Fruit fly (Drosophila melanogaster) whole organism, prepupa: ENCODE data around the gene CG14196.

Experiments used
- CG10631 ChIP-seq: fragments of 200-800 bp; sonication (Bioruptor generic); optimal IDR thresholded peaks from 2 replicates; lab custom pipeline; 2016; ENCODE audit warnings: missing biosample characterization, missing genetic modification characterization
- CG10669 ChIP-seq: fragments of 200-800 bp; sonication (Bioruptor generic); optimal IDR thresholded peaks from 3 replicates; lab custom pipeline; 2018; ENCODE audit warnings: missing biosample characterization, mild to moderate bottlenecking, missing genetic modification characterization, moderate library complexity
- CG11294 ChIP-seq: fragments of 200-800 bp; sonication (Bioruptor generic); IDR thresholded peaks from 2 replicates; pipeline ENCODE4 v1.3.6; 2022; ENCODE audit warnings: missing biosample characterization, missing genetic modification characterization
- CG11762 ChIP-seq: fragments of 200-800 bp; sonication (Bioruptor generic); optimal IDR thresholded peaks from 3 replicates; lab custom pipeline; 2016; ENCODE audit warnings: missing biosample characterization, missing genetic modification characterization; ENCODE audit not compliant: insufficient read depth
- CG15336 ChIP-seq: fragments of 200-800 bp; sonication (Bioruptor generic); IDR thresholded peaks from 2 replicates; pipeline ENCODE4 v1.3.6; 2022; ENCODE audit warnings: missing biosample characterization, missing genetic modification characterization
- CG1621 ChIP-seq: fragments of 200-800 bp; sonication (Bioruptor generic); optimal IDR thresholded peaks from 3 replicates; lab custom pipeline; 2018; ENCODE audit warnings: missing biosample characterization, mild to moderate bottlenecking, missing genetic modification characterization
- CG16779 ChIP-seq: fragments of 200-800 bp; sonication (Bioruptor generic); optimal IDR thresholded peaks from 3 replicates; lab custom pipeline; 2017; ENCODE audit warnings: missing biosample characterization, mild to moderate bottlenecking, missing genetic modification characterization
- CG3032 ChIP-seq: fragments of 200-800 bp; optimal IDR thresholded peaks from 2 replicates; lab custom pipeline; 2019; ENCODE audit warnings: missing biosample characterization, mild to moderate bottlenecking, missing genetic modification characterization, moderate library complexity
- CG31627 ChIP-seq: fragments of 200-800 bp; sonication (Bioruptor generic); optimal IDR thresholded peaks from 3 replicates; lab custom pipeline; 2016; ENCODE audit warnings: missing biosample characterization, missing genetic modification characterization
- CG3919 ChIP-seq: fragments of 200-800 bp; sonication (Bioruptor generic); optimal IDR thresholded peaks from 3 replicates; lab custom pipeline; 2016; ENCODE audit warnings: missing biosample characterization, missing genetic modification characterization
- CG6163 ChIP-seq: fragments of 200-800 bp; sonication (Bioruptor generic); IDR thresholded peaks from 3 replicates; pipeline ENCODE4 v1.3.6; 2022; ENCODE audit warnings: missing biosample characterization, missing genetic modification characterization
- CG6792 ChIP-seq: fragments of 200-800 bp; sonication (Bioruptor generic); optimal IDR thresholded peaks from 3 replicates; lab custom pipeline; 2016; ENCODE audit warnings: missing biosample characterization, missing genetic modification characterization
- CG6808 ChIP-seq: fragments of 200-800 bp; sonication (Bioruptor generic); optimal IDR thresholded peaks from 3 replicates; lab custom pipeline; 2017; ENCODE audit warnings: missing biosample characterization, missing genetic modification characterization, mild to moderate bottlenecking, moderate library complexity, missing genetic modification reagents
- CG6854 ChIP-seq: fragments of 200-800 bp; sonication (Bioruptor generic); optimal IDR thresholded peaks from 2 replicates; lab custom pipeline; 2017; ENCODE audit warnings: missing biosample characterization, mild to moderate bottlenecking, missing genetic modification characterization
- CG7368 ChIP-seq: fragments of 200-800 bp; sonication (Bioruptor generic); optimal IDR thresholded peaks from 3 replicates; lab custom pipeline; 2016; ENCODE audit warnings: missing biosample characterization, missing genetic modification characterization
- CG8119 ChIP-seq: fragments of 200-800 bp; sonication (Bioruptor generic); IDR thresholded peaks from 3 replicates; pipeline ENCODE4 v1.3.6; 2022; ENCODE audit warnings: missing biosample characterization, missing genetic modification characterization
- CG8319 ChIP-seq: fragments of 200-800 bp; sonication (Bioruptor generic); optimal IDR thresholded peaks from 3 replicates; lab custom pipeline; 2016; ENCODE audit warnings: missing biosample characterization, missing genetic modification characterization
- CG9139 ChIP-seq: fragments of 200-800 bp; sonication (Bioruptor generic); optimal IDR thresholded peaks from 3 replicates; lab custom pipeline; 2017; ENCODE audit warnings: missing biosample characterization, mild to moderate bottlenecking, missing genetic modification characterization
- Eip78C ChIP-seq: fragments of 200-800 bp; sonication (Bioruptor generic); peaks from one replicate; lab custom pipeline; 2016; ENCODE audit warnings: missing biosample characterization, missing genetic modification characterization
- Eip93F ChIP-seq: fragments of 200-800 bp; sonication (Bioruptor generic); optimal IDR thresholded peaks from 2 replicates; lab custom pipeline; 2016; ENCODE audit warnings: missing biosample characterization, mild to moderate bottlenecking, missing genetic modification characterization
- Ets96B ChIP-seq: fragments of 200-800 bp; optimal IDR thresholded peaks from 2 replicates; lab custom pipeline; 2019; ENCODE audit warnings: missing biosample characterization, mild to moderate bottlenecking, missing genetic modification characterization, moderate library complexity
- Hr38 ChIP-seq: sonication (Bioruptor generic); optimal IDR thresholded peaks from 2 replicates; lab custom pipeline; 2016; ENCODE audit warnings: missing biosample characterization, missing genetic modification characterization
- Hr39 ChIP-seq: fragments of 200-800 bp; sonication (Bioruptor generic); optimal IDR thresholded peaks from 2 replicates; lab custom pipeline; 2016; ENCODE audit warnings: missing biosample characterization, missing genetic modification characterization
- Hr4 ChIP-seq: fragments of 200-800 bp; sonication (Bioruptor generic); optimal IDR thresholded peaks from 3 replicates; lab custom pipeline; 2016; ENCODE audit warnings: missing biosample characterization, missing genetic modification characterization
- Sox15 ChIP-seq: fragments of 200-800 bp; sonication (Bioruptor generic); optimal IDR thresholded peaks from 3 replicates; lab custom pipeline; 2016; ENCODE audit warnings: missing biosample characterization, missing genetic modification characterization
- achi ChIP-seq: fragments of 200-800 bp; sonication (Bioruptor generic); optimal IDR thresholded peaks from 3 replicates; lab custom pipeline; 2016; ENCODE audit warnings: missing biosample characterization, missing genetic modification characterization
- cyc ChIP-seq: fragments of 200-800 bp; sonication (Bioruptor generic); optimal IDR thresholded peaks from 3 replicates; lab custom pipeline; 2016; ENCODE audit warnings: missing biosample characterization, missing genetic modification characterization
- dac ChIP-seq: fragments of 200-800 bp; sonication (Bioruptor generic); optimal IDR thresholded peaks from 2 replicates; lab custom pipeline; 2017; ENCODE audit warnings: missing biosample characterization, mild to moderate bottlenecking, missing genetic modification characterization
- dsx ChIP-seq: fragments of 200-800 bp; optimal IDR thresholded peaks from 3 replicates; lab custom pipeline; 2019; ENCODE audit warnings: missing biosample characterization, mild to moderate bottlenecking, missing genetic modification characterization, moderate library complexity; ENCODE audit not compliant: poor library complexity, severe bottlenecking
- eg ChIP-seq: fragments of 200-800 bp; sonication (Bioruptor generic); IDR thresholded peaks from 3 replicates; pipeline ENCODE4 v1.3.6; 2022; ENCODE audit warnings: missing biosample characterization, missing genetic modification characterization
- esn ChIP-seq: fragments of 200-800 bp; sonication (Bioruptor generic); optimal IDR thresholded peaks from 2 replicates; lab custom pipeline; 2016; ENCODE audit warnings: missing biosample characterization, mild to moderate bottlenecking, missing genetic modification characterization, moderate library complexity
- fd59A ChIP-seq: fragments of 200-800 bp; sonication (Bioruptor generic); optimal IDR thresholded peaks from 2 replicates; lab custom pipeline; 2017; ENCODE audit warnings: missing biosample characterization, mild to moderate bottlenecking, missing genetic modification characterization, missing genetic modification reagents
- fd85E ChIP-seq: fragments of 200-800 bp; sonication (Bioruptor generic); optimal IDR thresholded peaks from 3 replicates; lab custom pipeline; 2016; ENCODE audit warnings: missing biosample characterization, missing genetic modification characterization
- lz ChIP-seq: fragments of 200-800 bp; sonication (Bioruptor generic); optimal IDR thresholded peaks from 3 replicates; lab custom pipeline; 2016; ENCODE audit warnings: missing biosample characterization, missing genetic modification characterization
- net ChIP-seq: fragments of 200-800 bp; sonication (Bioruptor generic); optimal IDR thresholded peaks from 3 replicates; lab custom pipeline; 2016; ENCODE audit warnings: missing biosample characterization, missing genetic modification characterization
- pdm3 ChIP-seq: fragments of 200-800 bp; sonication (Bioruptor generic); optimal IDR thresholded peaks from 3 replicates; lab custom pipeline; 2016; ENCODE audit warnings: missing biosample characterization, missing genetic modification characterization
- salr ChIP-seq, 2 experiments: fragments of 200-800 bp; sonication (Bioruptor generic); optimal IDR thresholded peaks; 3 replicates each; lab custom pipeline; 2016 to 2018; ENCODE audit warnings: missing biosample characterization in 2 of 2, missing genetic modification characterization in 2 of 2, mild to moderate bottlenecking in 1 of 2
- spab ChIP-seq: fragments of 200-800 bp; sonication (Bioruptor generic); optimal IDR thresholded peaks from 2 replicates; lab custom pipeline; 2017; ENCODE audit warnings: missing biosample characterization, mild to moderate bottlenecking, missing genetic modification characterization, missing genetic modification reagents
- ss ChIP-seq, 2 experiments: fragments of 200-800 bp; sonication (Bioruptor generic); optimal IDR thresholded peaks; 2 replicates in 1 of 2; 3 replicates in 1 of 2; lab custom pipeline; 2017 to 2018; ENCODE audit warnings: mild to moderate bottlenecking in 2 of 2, missing biosample characterization in 2 of 2, missing genetic modification characterization in 2 of 2, moderate library complexity in 1 of 2
- topi ChIP-seq: fragments of 200-800 bp; sonication (Bioruptor generic); optimal IDR thresholded peaks from 3 replicates; lab custom pipeline; 2016; ENCODE audit warnings: missing biosample characterization, missing genetic modification characterization
- vri ChIP-seq: fragments of 200-800 bp; sonication (Bioruptor generic); optimal IDR thresholded peaks from 3 replicates; lab custom pipeline; 2016; ENCODE audit warnings: missing biosample characterization, mild to moderate bottlenecking, missing genetic modification characterization

The CG14196 gene

dm6 chrX:19281271-19281670 is 39.6 kb upstream of the CG14196 start (continued):
- TF ChIP-seq fd59A (GFP tag; lab: Kevin White, UChicago): no peak
- TF ChIP-seq CG9139 (GFP tag; lab: Kevin White, UChicago): no peak
- no peak for TF ChIP-seq CG6808 (GFP tag; lab: Kevin White, UChicago)
- TF ChIP-seq salr (GFP tag; optimal IDR thresholded peaks at IDR 0.05; lab: Kevin White, UChicago): no peak
- TF ChIP-seq CG8319 (GFP tag; lab: Kevin White, UChicago): no peak
- no peak for TF ChIP-seq Hr4 (GFP tag; lab: Kevin White, UChicago)
- no peak for TF ChIP-seq spab (GFP tag; lab: Kevin White, UChicago)
- no peak for TF ChIP-seq vri
- no peak for TF ChIP-seq CG3032
- TF ChIP-seq CG11294: no peak
- TF ChIP-seq Hr39 (GFP tag; lab: Kevin White, UChicago): peak; percentile 20
- TF ChIP-seq achi (GFP tag; lab: Kevin White, UChicago): peak; percentile 31
- no peak for TF ChIP-seq CG1621 (tag; lab: Kevin White, UChicago)
- TF ChIP-seq CG11762 (GFP tag; lab: Kevin White, UChicago): no peak
- no peak for TF ChIP-seq net (GFP tag; lab: Kevin White, UChicago)
- TF ChIP-seq Sox15 (GFP tag; lab: Kevin White, UChicago): no peak
- no peak for TF ChIP-seq CG10669 (GFP tag; lab: Kevin White, UChicago)
- peak; percentile 66; the same call in 2 of the 3 replicates for TF ChIP-seq eg (GFP tag; lab: Robert Waterston, UW)
- no peak for TF ChIP-seq CG16779 (tag; lab: Kevin White, UChicago)
- no peak for TF ChIP-seq CG8119
- no peak for TF ChIP-seq CG31627 (GFP tag; lab: Kevin White, UChicago)
- peak; percentile 44 for TF ChIP-seq esn
- no peak for TF ChIP-seq fd85E (GFP tag; lab: Kevin White, UChicago)
- TF ChIP-seq CG6854 (GFP tag; lab: Kevin White, UChicago): no peak
- TF ChIP-seq Hr38: no peak
- TF ChIP-seq Eip93F (GFP tag; lab: Kevin White, UChicago): no peak
- no peak for TF ChIP-seq pdm3 (GFP tag; lab: Kevin White, UChicago)
- TF ChIP-seq CG7368: no peak
- no peak for TF ChIP-seq dsx (GFP tag; lab: Kevin White, UChicago)
- peak; percentile 58 for TF ChIP-seq CG6163 (GFP tag; lab: Robert Waterston, UW)
- TF ChIP-seq Ets96B (tag; lab: Kevin White, UChicago): peak; percentile 9
- TF ChIP-seq ss (GFP tag; optimal IDR thresholded peaks at IDR 0.05; lab: Kevin White, UChicago): no peak
- peak; percentile 45; the same call in 1 of the 2 replicates for TF ChIP-seq CG15336 (GFP tag; lab: Robert Waterston, UW)

dm6 chrX:19280685-19281084 is 39.0 kb upstream of the CG14196 start:
- TF ChIP-seq Hr38 (no peak), Eip78C (no peak), cyc (GFP tag; lab: Kevin White, UChicago) (no peak), vri (no peak), Hr4 (GFP tag; lab: Kevin White, UChicago) (no peak), eg (GFP tag; lab: Robert Waterston, UW) (no peak), CG3919 (GFP tag; lab: Kevin White, UChicago) (no peak), dac (GFP tag; lab: Kevin White, UChicago) (no peak), CG15336 (GFP tag; lab: Robert Waterston, UW) (no peak), lz (GFP tag; lab: Kevin White, UChicago) (no peak), CG11294 (no peak), topi (no peak), CG10631 (GFP tag; lab: Kevin White, UChicago) (no peak), CG6792 (GFP tag; lab: Kevin White, UChicago) (no peak)
